Fruit fly (Drosophila melanogaster) whole organism, adult: Measurements from ENCODE around the gene BCAS2.
"Not testable (repeated sequence)": the region's sequence is repeated elsewhere in the genome, so short reads cannot be mapped to it uniquely, and the experiment has no call there.

Experiments used
- CG12768 ChIP-seq: fragments of 200-800 bp; sonication (Bioruptor generic); optimal IDR thresholded peaks from 2 replicates; lab custom pipeline; 2017; ENCODE audit warnings: missing biosample characterization, missing genetic modification characterization, mild to moderate bottlenecking, moderate library complexity, missing genetic modification reagents
- CG14711 ChIP-seq: fragments of 200-800 bp; sonication (Bioruptor generic); optimal IDR thresholded peaks from 2 replicates; lab custom pipeline; 2018; ENCODE audit warnings: missing biosample characterization, mild to moderate bottlenecking, missing genetic modification characterization, moderate library complexity

DNA sequence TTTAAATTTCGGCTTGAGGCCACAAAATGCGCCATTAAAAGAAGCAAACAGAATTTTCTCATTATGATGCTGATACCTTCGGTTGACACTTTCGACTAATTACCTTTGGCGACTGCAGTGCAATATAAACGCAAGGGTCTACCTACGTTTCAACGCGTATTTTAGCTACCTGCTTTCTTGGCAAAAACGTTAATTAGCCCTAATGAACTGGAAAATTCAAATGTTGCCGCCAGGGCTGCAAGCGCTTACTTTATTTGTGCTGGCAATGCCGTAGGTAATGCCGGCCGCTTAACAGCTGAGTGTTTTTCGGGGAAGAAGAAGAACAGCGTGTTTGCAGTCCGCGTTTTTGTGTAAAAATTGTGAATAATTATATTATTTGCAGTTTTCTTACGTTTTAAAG lies 41.0 kb upstream of the BCAS2 start, which contains the start of the genes CG31131 and CG4849:
- not testable (repeated sequence) for TF ChIP-seq CG14711 (tag; lab: Kevin White, UChicago); CG12768 (GFP tag; lab: Kevin White, UChicago)
